Fruit fly (Drosophila melanogaster) whole organism, embryonic: ENCODE data around the gene CG33346.

Experiments used
- CG12391 ChIP-seq: fragments of 200-800 bp; sonication (Bioruptor generic); optimal IDR thresholded peaks from 3 replicates; lab custom pipeline; 2018; ENCODE audit warnings: missing biosample characterization, mild to moderate bottlenecking, missing genetic modification characterization, moderate library complexity
- CG13894 ChIP-seq: fragments of 200-800 bp; sonication (Bioruptor generic); optimal IDR thresholded peaks from 3 replicates; lab custom pipeline; 2018; ENCODE audit warnings: missing biosample characterization, mild to moderate bottlenecking, missing genetic modification characterization, moderate library complexity
- CG34422 ChIP-seq: fragments of 200-800 bp; sonication (Bioruptor generic); IDR thresholded peaks from 3 replicates; pipeline ENCODE4 v1.3.6; 2022; ENCODE audit warnings: missing biosample characterization, missing genetic modification characterization
- CG4820 ChIP-seq: fragments of 200-800 bp; sonication (Bioruptor generic); optimal IDR thresholded peaks from 3 replicates; lab custom pipeline; 2016; ENCODE audit warnings: missing biosample characterization, missing genetic modification characterization
- CG9817 ChIP-seq: fragments of 200-800 bp; sonication (Bioruptor generic); optimal IDR thresholded peaks from 2 replicates; lab custom pipeline; 2018; ENCODE audit warnings: missing biosample characterization, mild to moderate bottlenecking, missing genetic modification characterization, moderate library complexity
- Sry-β ChIP-seq: fragments of 200-800 bp; sonication (Bioruptor generic); optimal IDR thresholded peaks from 2 replicates; lab custom pipeline; 2018; ENCODE audit warnings: missing biosample characterization, mild to moderate bottlenecking, missing genetic modification characterization, moderate library complexity
- Sry-δ ChIP-seq: fragments of 200-800 bp; sonication (Bioruptor generic); optimal IDR thresholded peaks from 2 replicates; lab custom pipeline; 2016; ENCODE audit warnings: missing biosample characterization, missing genetic modification characterization
- fu2 ChIP-seq: fragments of 200-800 bp; sonication (Bioruptor generic); optimal IDR thresholded peaks from 2 replicates; lab custom pipeline; 2016; ENCODE audit warnings: missing biosample characterization, missing genetic modification characterization
- hbn ChIP-seq: fragments of 200-800 bp; sonication (Bioruptor generic); IDR thresholded peaks from 2 replicates; pipeline ENCODE4 v1.3.6; 2022; ENCODE audit warnings: missing biosample characterization, missing genetic modification characterization; ENCODE audit not compliant: partially characterized antibody
- jumu ChIP-seq: fragments of 200-800 bp; sonication (Bioruptor generic); optimal IDR thresholded peaks from 3 replicates; lab custom pipeline; 2016; ENCODE audit warnings: missing biosample characterization, missing genetic modification characterization
- lmd ChIP-seq: fragments of 200-800 bp; sonication (Bioruptor generic); IDR thresholded peaks from 2 replicates; pipeline ENCODE4 v1.3.6; 2022; ENCODE audit warnings: missing biosample characterization, missing genetic modification characterization
- slp2 ChIP-seq: fragments of 200-800 bp; sonication (Bioruptor generic); optimal IDR thresholded peaks from 2 replicates; lab custom pipeline; 2016; ENCODE audit warnings: missing biosample characterization, missing genetic modification characterization
- vvl ChIP-seq: fragments of 200-800 bp; sonication (Bioruptor generic); IDR thresholded peaks from 2 replicates; pipeline ENCODE4 v1.3.6; 2022; ENCODE audit warnings: missing biosample characterization, missing genetic modification characterization
- wek ChIP-seq: fragments of 200-800 bp; sonication (Bioruptor generic); optimal IDR thresholded peaks from 3 replicates; lab custom pipeline; 2018; ENCODE audit warnings: missing biosample characterization, mild to moderate bottlenecking, missing genetic modification characterization, moderate library complexity

DNA sequence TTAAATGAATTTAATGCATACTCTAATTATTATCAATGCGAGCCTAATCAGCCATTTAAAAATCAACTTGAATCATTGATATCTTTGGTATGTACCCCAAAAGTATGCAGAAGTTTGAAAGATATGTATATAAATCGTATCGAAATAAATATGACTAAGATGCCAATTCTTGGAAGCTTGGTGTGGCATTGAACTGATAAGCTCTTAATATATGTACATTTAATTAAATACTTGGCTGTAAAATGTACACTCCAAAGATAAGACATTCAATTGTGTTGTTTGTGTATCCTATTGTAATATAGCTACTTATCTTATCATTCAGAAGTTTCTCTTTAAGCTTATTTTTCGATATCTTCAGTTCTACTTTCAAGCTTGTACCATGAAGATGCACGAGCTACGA, at the start of gene CG33346:
- TF ChIP-seq wek (GFP tag; lab: Kevin White, UChicago) = no peak
- no peak for TF ChIP-seq vvl (GFP tag; lab: Robert Waterston, UW)
- TF ChIP-seq Sry-β (GFP tag; lab: Kevin White, UChicago) = no peak
- TF ChIP-seq hbn (GFP tag; lab: Robert Waterston, UW) = no peak
- TF ChIP-seq jumu (GFP tag; lab: Kevin White, UChicago) = no peak
- no peak for TF ChIP-seq CG4820 (GFP tag; lab: Kevin White, UChicago)
- TF ChIP-seq Sry-δ = no peak
- no peak for TF ChIP-seq CG34422 (GFP tag; lab: Robert Waterston, UW)
- TF ChIP-seq slp2 = no peak
- no peak for TF ChIP-seq CG13894 (tag; lab: Kevin White, UChicago)
- no peak for TF ChIP-seq fu2 (GFP tag; lab: Kevin White, UChicago)
- TF ChIP-seq CG9817 (tag; lab: Kevin White, UChicago) = no peak
- TF ChIP-seq CG12391 (tag; lab: Kevin White, UChicago) = no peak
- TF ChIP-seq lmd (GFP tag; lab: Robert Waterston, UW) = no peak
